Fruit fly (Drosophila melanogaster) whole organism, embryonic: Measurements from ENCODE around the gene Nepl21.

Source experiments
- Adf1 ChIP-seq: fragments of 200-800 bp; sonication (Bioruptor generic); IDR thresholded peaks from 2 replicates; pipeline ENCODE4 v1.3.6; 2022; ENCODE audit warnings: missing biosample characterization, missing genetic modification characterization
- Aef1 ChIP-seq: fragments of 200-800 bp; sonication (Bioruptor generic); IDR thresholded peaks from 3 replicates; pipeline ENCODE4 v1.3.6; 2022; ENCODE audit warnings: missing biosample characterization, missing genetic modification characterization
- CG10543 ChIP-seq: fragments of 200-800 bp; sonication (Bioruptor generic); optimal IDR thresholded peaks from 3 replicates; lab custom pipeline; 2017; ENCODE audit warnings: missing biosample characterization, mild to moderate bottlenecking, missing genetic modification characterization, moderate library complexity
- CG12236 ChIP-seq: fragments of 200-800 bp; sonication (Bioruptor generic); optimal IDR thresholded peaks from 2 replicates; lab custom pipeline; 2016; ENCODE audit warnings: missing biosample characterization, missing genetic modification characterization
- CG13894 ChIP-seq: fragments of 200-800 bp; sonication (Bioruptor generic); optimal IDR thresholded peaks from 3 replicates; lab custom pipeline; 2018; ENCODE audit warnings: missing biosample characterization, mild to moderate bottlenecking, missing genetic modification characterization, moderate library complexity
- CG15011 ChIP-seq: fragments of 200-800 bp; sonication (Bioruptor generic); optimal IDR thresholded peaks from 3 replicates; lab custom pipeline; 2018; ENCODE audit warnings: missing biosample characterization, mild to moderate bottlenecking, missing genetic modification characterization
- CG15269 ChIP-seq: fragments of 200-800 bp; sonication (Bioruptor generic); optimal IDR thresholded peaks from 2 replicates; lab custom pipeline; 2018; ENCODE audit warnings: missing biosample characterization, mild to moderate bottlenecking, missing genetic modification characterization, moderate library complexity
- CG17912 ChIP-seq: fragments of 200-800 bp; sonication (Bioruptor generic); optimal IDR thresholded peaks from 2 replicates; lab custom pipeline; 2018; ENCODE audit warnings: missing biosample characterization, mild to moderate bottlenecking, missing genetic modification characterization
- CG18476 ChIP-seq: fragments of 200-800 bp; sonication (Bioruptor generic); optimal IDR thresholded peaks from 2 replicates; lab custom pipeline; 2016; ENCODE audit warnings: missing biosample characterization, mild to moderate bottlenecking, missing genetic modification characterization
- CG31365 ChIP-seq: fragments of 200-800 bp; sonication (Bioruptor generic); optimal IDR thresholded peaks from 2 replicates; lab custom pipeline; 2018; ENCODE audit warnings: missing biosample characterization, mild to moderate bottlenecking, missing genetic modification characterization
- CG42726 ChIP-seq: fragments of 200-800 bp; sonication (Bioruptor generic); IDR thresholded peaks from 2 replicates; pipeline ENCODE4 v1.3.6; 2022; ENCODE audit warnings: missing biosample characterization, missing genetic modification characterization; ENCODE audit not compliant: partially characterized antibody
- CG9876 ChIP-seq: fragments of 200-800 bp; sonication (Bioruptor generic); optimal IDR thresholded peaks from 2 replicates; lab custom pipeline; 2016; ENCODE audit warnings: missing biosample characterization, missing genetic modification characterization
- D19B ChIP-seq: fragments of 200-800 bp; sonication (Bioruptor generic); optimal IDR thresholded peaks from 2 replicates; lab custom pipeline; 2017; ENCODE audit warnings: missing biosample characterization, mild to moderate bottlenecking, missing genetic modification characterization
- Deaf1 ChIP-seq: fragments of 200-800 bp; optimal IDR thresholded peaks from 3 replicates; lab custom pipeline; 2019; ENCODE audit warnings: missing biosample characterization, mild to moderate bottlenecking, missing genetic modification characterization, moderate library complexity
- Dfd ChIP-seq, 2 experiments: fragments of >200 bp; optimal IDR thresholded peaks; 2 replicates each; lab custom pipeline; 2017; ENCODE audit warnings: missing biosample characterization in 2 of 2, missing genetic modification characterization in 2 of 2
- H2.0 ChIP-seq: fragments of 200-800 bp; sonication (Bioruptor generic); IDR thresholded peaks from 2 replicates; pipeline ENCODE4 v1.3.6; 2022; ENCODE audit warnings: missing biosample characterization, missing genetic modification characterization
- Hey ChIP-seq: fragments of 200-800 bp; sonication (Bioruptor generic); optimal IDR thresholded peaks from 3 replicates; lab custom pipeline; 2018; ENCODE audit warnings: missing biosample characterization, mild to moderate bottlenecking, missing genetic modification characterization
- HmgD ChIP-seq: fragments of 200-800 bp; sonication (Bioruptor generic); optimal IDR thresholded peaks from 3 replicates; lab custom pipeline; 2016; ENCODE audit warnings: missing biosample characterization, missing genetic modification characterization
- Hr78 ChIP-seq, 2 experiments: fragments of 200-800 bp in 1 of 2; fragments of >200 bp in 1 of 2; sonication (Bioruptor generic) in 1 of 2; optimal IDR thresholded peaks; 2 replicates each; lab custom pipeline; 2017 to 2019; ENCODE audit warnings: missing biosample characterization in 2 of 2, missing genetic modification characterization in 2 of 2, mild to moderate bottlenecking in 1 of 2, moderate library complexity in 1 of 2
- Lim3 ChIP-seq: fragments of 200-800 bp; sonication (Bioruptor generic); IDR thresholded peaks from 2 replicates; pipeline ENCODE4 v1.3.6; 2022; ENCODE audit warnings: missing biosample characterization, missing genetic modification characterization
- Mrtf ChIP-seq: fragments of 200-800 bp; sonication (Bioruptor generic); IDR thresholded peaks from 3 replicates; pipeline ENCODE4 v1.3.6; 2022; ENCODE audit warnings: missing biosample characterization, missing genetic modification characterization
- NK7.1 ChIP-seq: fragments of 200-800 bp; sonication (Bioruptor generic); optimal IDR thresholded peaks from 3 replicates; lab custom pipeline; 2016; ENCODE audit warnings: missing biosample characterization, missing genetic modification characterization
- Oaz ChIP-seq: fragments of 200-800 bp; sonication (Bioruptor generic); IDR thresholded peaks from 2 replicates; pipeline ENCODE4 v1.3.6; 2022; ENCODE audit warnings: missing biosample characterization, missing genetic modification characterization
- Opbp ChIP-seq: fragments of 200-800 bp; sonication (Bioruptor generic); IDR thresholded peaks from 3 replicates; pipeline ENCODE4 v1.3.6; 2022; ENCODE audit warnings: missing biosample characterization, missing genetic modification characterization; ENCODE audit not compliant: partially characterized antibody
- Optix ChIP-seq: fragments of 200-800 bp; sonication (Bioruptor generic); IDR thresholded peaks from 3 replicates; pipeline ENCODE4 v1.3.6; 2022; ENCODE audit warnings: missing biosample characterization, missing genetic modification characterization
- abd-A ChIP-seq: fragments of 200-800 bp; sonication (Bioruptor generic); optimal IDR thresholded peaks from 3 replicates; lab custom pipeline; 2019; ENCODE audit warnings: missing biosample characterization, mild to moderate bottlenecking, missing genetic modification characterization, moderate library complexity
- aop ChIP-seq: fragments of 200-800 bp; sonication (Bioruptor generic); IDR thresholded peaks from 2 replicates; pipeline ENCODE4 v1.3.6; 2022; ENCODE audit warnings: missing biosample characterization, missing genetic modification characterization
- ato ChIP-seq: fragments of 200-800 bp; sonication (Bioruptor generic); IDR thresholded peaks from 2 replicates; pipeline ENCODE4 v1.3.6; 2022; ENCODE audit warnings: missing biosample characterization, missing genetic modification characterization; ENCODE audit not compliant: partially characterized antibody
- bab2 ChIP-seq: fragments of 200-800 bp; sonication (Bioruptor generic); optimal IDR thresholded peaks from 2 replicates; lab custom pipeline; 2016; ENCODE audit warnings: missing biosample characterization, missing genetic modification characterization
- chm ChIP-seq: fragments of 200-800 bp; sonication (Bioruptor generic); IDR thresholded peaks from 2 replicates; pipeline ENCODE4 v1.3.6; 2022; ENCODE audit warnings: missing biosample characterization, missing genetic modification characterization
- da ChIP-seq: fragments of 200-800 bp; sonication (Bioruptor generic); optimal IDR thresholded peaks from 2 replicates; lab custom pipeline; 2016; ENCODE audit warnings: missing biosample characterization, missing genetic modification characterization
- dan ChIP-seq: fragments of 200-800 bp; sonication (Bioruptor generic); IDR thresholded peaks from 2 replicates; pipeline ENCODE4 v1.3.6; 2022; ENCODE audit warnings: missing biosample characterization, missing genetic modification characterization
- eyg ChIP-seq: fragments of 200-800 bp; sonication (Bioruptor generic); optimal IDR thresholded peaks from 3 replicates; lab custom pipeline; 2016; ENCODE audit warnings: missing biosample characterization, missing genetic modification characterization
- ftz-f1 ChIP-seq: fragments of 200-800 bp; sonication (Bioruptor generic); optimal IDR thresholded peaks from 2 replicates; lab custom pipeline; 2016; ENCODE audit warnings: missing biosample characterization, missing genetic modification characterization
- hth ChIP-seq: fragments of >200 bp; optimal IDR thresholded peaks from 2 replicates; lab custom pipeline; 2017; ENCODE audit warnings: inconsistent platforms
- inv ChIP-seq: fragments of 200-800 bp; sonication (Bioruptor generic); IDR thresholded peaks from 2 replicates; pipeline ENCODE4 v1.3.6; 2022; ENCODE audit warnings: missing biosample characterization, missing genetic modification characterization; ENCODE audit not compliant: partially characterized antibody
- kah ChIP-seq: fragments of 200-800 bp; sonication (Bioruptor generic); optimal IDR thresholded peaks from 2 replicates; lab custom pipeline; 2018; ENCODE audit warnings: missing biosample characterization, mild to moderate bottlenecking, missing genetic modification characterization
- ken ChIP-seq: fragments of 200-800 bp; sonication (Bioruptor generic); IDR thresholded peaks from 3 replicates; pipeline ENCODE4 v1.3.6; 2022; ENCODE audit warnings: missing biosample characterization, missing genetic modification characterization
- knrl ChIP-seq: fragments of 200-800 bp; sonication (Bioruptor generic); IDR thresholded peaks from 3 replicates; pipeline ENCODE4 v1.3.6; 2022; ENCODE audit warnings: missing biosample characterization, missing genetic modification characterization; ENCODE audit not compliant: partially characterized antibody
- mam ChIP-seq: fragments of 200-800 bp; sonication (Bioruptor generic); optimal IDR thresholded peaks from 3 replicates; lab custom pipeline; 2016; ENCODE audit warnings: missing biosample characterization, missing genetic modification characterization
- otp ChIP-seq: fragments of 200-800 bp; sonication (Bioruptor generic); IDR thresholded peaks from 3 replicates; pipeline ENCODE4, ENCODE4 v1.3.6; 2022; ENCODE audit warnings: missing biosample characterization, missing genetic modification characterization
- pita ChIP-seq: fragments of 200-800 bp; sonication (Bioruptor generic); optimal IDR thresholded peaks from 2 replicates; lab custom pipeline; 2017; ENCODE audit warnings: missing biosample characterization, mild to moderate bottlenecking, missing genetic modification characterization
- repo ChIP-seq: fragments of 200-800 bp; sonication (Bioruptor generic); optimal IDR thresholded peaks from 2 replicates; lab custom pipeline; 2016; ENCODE audit warnings: missing biosample characterization, missing genetic modification characterization
- shn ChIP-seq: fragments of 200-800 bp; sonication (Bioruptor generic); optimal IDR thresholded peaks from 3 replicates; lab custom pipeline; 2016; ENCODE audit warnings: missing biosample characterization, missing genetic modification characterization
- sim ChIP-seq: fragments of 200-800 bp; sonication (Bioruptor generic); IDR thresholded peaks from 2 replicates; pipeline ENCODE4 v1.3.6; 2022; ENCODE audit warnings: missing biosample characterization, missing genetic modification characterization
- sqz ChIP-seq: fragments of 200-800 bp; sonication (Bioruptor generic); optimal IDR thresholded peaks from 3 replicates; lab custom pipeline; 2018; ENCODE audit warnings: missing biosample characterization, mild to moderate bottlenecking, missing genetic modification characterization
- vnd ChIP-seq: fragments of 200-800 bp; sonication (Bioruptor generic); IDR thresholded peaks from 3 replicates; pipeline ENCODE4 v1.3.6; 2022; ENCODE audit warnings: missing biosample characterization, missing genetic modification characterization; ENCODE audit not compliant: partially characterized antibody
- yki ChIP-seq: fragments of >200 bp; optimal IDR thresholded peaks from 3 replicates; lab custom pipeline; 2018
- zen2 ChIP-seq: fragments of 200-800 bp; sonication (Bioruptor generic); IDR thresholded peaks from 3 replicates; pipeline ENCODE4 v1.3.6; 2022; ENCODE audit warnings: missing biosample characterization, missing genetic modification characterization; ENCODE audit not compliant: partially characterized antibody
- zf30C ChIP-seq: fragments of 200-800 bp; sonication (Bioruptor generic); optimal IDR thresholded peaks from 3 replicates; lab custom pipeline; 2018; ENCODE audit warnings: missing biosample characterization, mild to moderate bottlenecking, missing genetic modification characterization

Gene Nepl21

DNA sequence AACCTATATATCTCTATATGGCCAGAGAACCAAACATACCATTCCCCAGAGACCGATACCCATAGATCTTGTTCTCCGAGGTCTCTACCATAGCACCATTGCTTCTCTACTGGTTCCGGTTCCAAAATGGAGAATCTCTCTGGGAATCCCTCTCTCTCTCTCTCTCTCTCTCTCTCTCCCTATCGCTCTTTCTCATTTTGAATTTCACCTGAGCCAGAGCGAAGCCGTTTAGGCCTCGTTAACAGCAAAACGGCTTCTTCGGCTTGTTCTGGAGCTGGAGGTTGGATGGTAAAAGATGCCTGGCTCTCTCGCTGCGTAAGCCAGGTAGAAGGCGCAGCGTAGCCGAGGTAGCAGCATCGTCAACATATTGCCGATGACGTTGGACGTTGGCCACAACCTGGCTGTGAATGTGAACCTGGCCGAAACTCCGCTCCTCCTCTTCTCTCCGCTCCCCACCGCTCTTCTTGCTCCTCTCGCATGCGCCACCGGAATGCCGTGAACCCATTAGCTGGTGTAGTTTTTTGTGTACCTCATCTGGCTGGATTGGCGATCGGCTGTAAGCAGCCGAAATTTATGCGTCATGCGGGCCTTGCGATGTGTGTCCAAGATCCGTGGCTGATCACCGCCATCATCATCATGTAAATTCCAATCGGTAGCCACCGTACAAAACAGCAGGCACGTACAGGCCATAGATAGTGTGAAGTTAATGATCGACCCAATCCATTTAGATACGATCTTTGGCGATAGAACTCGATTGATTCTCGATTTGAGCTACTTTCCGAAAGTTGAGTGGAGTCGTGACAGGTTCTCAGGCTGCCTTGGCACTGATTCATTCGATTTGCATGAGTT, 22.0 kb upstream of the Nepl21 start (continued):
- TF ChIP-seq vnd (GFP tag; lab: Robert Waterston, UW) (no peak), CG15269 (tag; lab: Kevin White, UChicago) (no peak), pita (GFP tag; lab: Kevin White, UChicago) (no peak), Optix (GFP tag; lab: Robert Waterston, UW) (no peak), Aef1 (GFP tag; lab: Robert Waterston, UW) (no peak), CG13894 (peak; percentile 18), zen2 (GFP tag; lab: Robert Waterston, UW) (peak; percentile 51; the same call in 1 of the 3 replicates), Lim3 (GFP tag; lab: Robert Waterston, UW) (no peak), CG18476 (GFP tag; lab: Kevin White, UChicago) (no peak), Adf1 (GFP tag; lab: Robert Waterston, UW) (no peak), Hey (tag; lab: Kevin White, UChicago) (no peak), Mrtf (GFP tag; lab: Robert Waterston, UW) (no peak), ftz-f1 (GFP tag; lab: Kevin White, UChicago) (no peak), knrl (GFP tag; lab: Robert Waterston, UW) (no peak), CG10543 (GFP tag; lab: Kevin White, UChicago) (no peak), shn (no peak), inv (no peak), HmgD (GFP tag; lab: Kevin White, UChicago) (no peak), H2.0 (no peak), eyg (GFP tag; lab: Kevin White, UChicago) (no peak), sim (no peak), chm (0 out of 2 replicates have a peak, but pooled peaks have one; percentile 23), CG42726 (no peak), zf30C (no peak), CG9876 (GFP tag; lab: Kevin White, UChicago) (no peak), CG12236 (GFP tag; lab: Kevin White, UChicago) (no peak), Deaf1 (tag; lab: Kevin White, UChicago) (peak; percentile 64), sqz (GFP tag; lab: Kevin White, UChicago) (no peak), Opbp (no peak), otp (GFP tag; lab: Robert Waterston, UW) (no peak), NK7.1 (GFP tag; lab: Kevin White, UChicago) (no peak), D19B (no peak), bab2 (GFP tag; lab: Kevin White, UChicago) (no peak), abd-A (tag; lab: Kevin White, UChicago) (no peak), dan (GFP tag; lab: Robert Waterston, UW) (no peak), Hr78 (GFP tag; optimal IDR thresholded peaks at IDR 0.05; lab: Kevin White, UChicago) (peak in 1 of 2 experiments; percentile 55), repo (GFP tag; lab: Kevin White, UChicago) (no peak), CG31365 (tag; lab: Kevin White, UChicago) (no peak), Oaz (GFP tag; lab: Robert Waterston, UW) (no peak), hth (lab: Kevin White, UChicago) (no peak), CG15011 (GFP tag; lab: Kevin White, UChicago) (no peak), yki (lab: Kevin White, UChicago) (peak; percentile 95), Dfd (GFP tag; optimal IDR thresholded peaks at IDR 0.05; lab: Kevin White, UChicago) (no peak), aop (GFP tag; lab: Robert Waterston, UW) (no peak), kah (no peak), CG17912 (GFP tag; lab: Kevin White, UChicago) (no peak), ken (GFP tag; lab: Robert Waterston, UW) (no peak), da (GFP tag; lab: Kevin White, UChicago) (no peak), ato (GFP tag; lab: Robert Waterston, UW) (no peak), mam (GFP tag; lab: Kevin White, UChicago) (no peak)
